Fruit fly (Drosophila melanogaster): ENCODE results near the gene CG4440.

dm6 chr2L:16340268-16340667 is 10.5 kb downstream of the CG4440 start, which contains the start of gene CG42266:
- no peak for TF ChIP-seq usp (GFP tag; optimal IDR thresholded peaks at IDR 0.05)
- TF ChIP-seq psq (optimal IDR thresholded peaks at IDR 0.05), result no peak

Measured in whole organism.